Worm (Caenorhabditis elegans) whole organism, early embryonic: ENCODE results near the gene F38E1.6.

ENCODE experiments used
- B0310.2 ChIP-seq: sonication (generic microtip); optimal IDR thresholded peaks from 2 replicates; lab custom pipeline; 2016; ENCODE audit warnings: mild to moderate bottlenecking, missing genetic modification characterization, missing compliant biosample characterization
- ama-1 ChIP-seq: fragments of 150-350 bp; optimal IDR thresholded peaks from 2 replicates; lab custom pipeline; 2014
- ceh-13 ChIP-seq: fragments of 200-800 bp; sonication (Bioruptor generic); optimal IDR thresholded peaks from 2 replicates; lab custom pipeline; 2018; ENCODE audit warnings: mild to moderate bottlenecking, missing genetic modification characterization, missing compliant biosample characterization
- ets-7 ChIP-seq: sonication (generic microtip); optimal IDR thresholded peaks from 2 replicates; lab custom pipeline; 2016; ENCODE audit warnings: missing genotype, missing genetic modification characterization, missing compliant biosample characterization
- flt-1 ChIP-seq: fragments of 200-800 bp; sonication (Bioruptor generic); IDR thresholded peaks from 2 replicates; pipeline ENCODE4 v1.3.6; 2022; ENCODE audit warnings: missing genetic modification characterization, missing compliant biosample characterization
- hmbx-1 ChIP-seq: sonication (generic microtip); optimal IDR thresholded peaks from 2 replicates; lab custom pipeline; 2016; ENCODE audit warnings: mild to moderate bottlenecking, missing genetic modification characterization, missing compliant biosample characterization
- hmg-4 ChIP-seq: fragments of 200-800 bp; sonication (Bioruptor generic); optimal IDR thresholded peaks from 2 replicates; lab custom pipeline; 2018; ENCODE audit warnings: mild to moderate bottlenecking, missing genetic modification characterization, missing compliant biosample characterization
- hnd-1 ChIP-seq: sonication (generic microtip); optimal IDR thresholded peaks from 2 replicates; lab custom pipeline; 2016; ENCODE audit warnings: missing genetic modification characterization, missing compliant biosample characterization
- pes-1 ChIP-seq: fragments of 200-800 bp; sonication (Bioruptor generic); IDR thresholded peaks from 2 replicates; pipeline ENCODE4 v1.3.6; 2022; ENCODE audit warnings: missing genetic modification reagents, missing genetic modification characterization, missing compliant biosample characterization
- scrt-1 ChIP-seq: fragments of 200-800 bp; sonication (Bioruptor generic); IDR thresholded peaks from 2 replicates; pipeline ENCODE4 v1.3.6; 2022; ENCODE audit warnings: missing genetic modification characterization, missing compliant biosample characterization
- sea-1 ChIP-seq: fragments of 200-800 bp; sonication (Bioruptor generic); conservative IDR thresholded peaks from 2 replicates; pipeline ENCODE4 v1.3.6; 2022; ENCODE audit warnings: missing genetic modification characterization, missing compliant biosample characterization
- tbx-11 ChIP-seq: fragments of 200-800 bp; sonication (Bioruptor generic); IDR thresholded peaks from 2 replicates; pipeline ENCODE4 v1.3.6; 2022; ENCODE audit warnings: missing genetic modification characterization, missing compliant biosample characterization
- tbx-37 ChIP-seq: fragments of 200-800 bp; sonication (Bioruptor generic); conservative IDR thresholded peaks from 2 replicates; pipeline ENCODE4 v1.3.6; 2022; ENCODE audit warnings: missing genetic modification reagents, missing genetic modification characterization, missing compliant biosample characterization

DNA sequence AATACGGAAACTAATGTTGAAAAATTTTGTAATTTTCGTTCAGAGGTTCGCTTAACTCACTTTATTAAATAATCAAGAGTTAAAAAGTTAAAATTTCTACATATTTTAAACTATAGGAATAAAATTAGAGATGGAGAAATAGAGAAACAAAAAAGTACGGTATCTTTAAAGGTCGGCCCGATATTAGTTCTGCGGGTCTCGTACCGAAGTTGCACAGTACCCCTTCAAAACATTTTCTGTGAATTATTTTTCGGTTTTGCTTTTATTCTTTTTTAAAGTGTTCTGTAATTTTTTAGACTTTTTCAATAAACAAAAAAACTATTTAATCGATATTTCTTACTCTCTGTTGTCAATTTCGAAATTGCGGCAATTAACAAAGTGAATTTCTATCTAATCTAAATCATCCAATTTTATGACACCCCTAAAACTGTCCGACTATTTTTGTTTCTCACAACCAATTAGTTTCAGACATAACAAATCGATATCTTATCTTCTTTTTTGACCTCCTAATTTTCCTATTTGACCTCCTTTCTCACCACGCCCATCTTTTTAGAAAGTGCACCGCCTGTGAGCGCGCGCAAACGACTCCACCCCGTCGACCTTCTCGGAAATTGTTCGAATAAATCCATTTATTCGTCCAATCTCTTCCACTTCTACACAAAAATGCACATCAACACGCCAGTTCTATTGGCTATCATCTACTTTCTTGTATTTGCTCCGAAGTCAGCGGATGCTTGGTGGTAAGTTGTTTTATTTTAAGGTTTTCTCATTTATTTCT, 4.3 kb upstream of the F38E1.6 start, which contains the start of gene mom-2:
- no peak for TF ChIP-seq ama-1 (lab: Kevin White, UChicago)
- TF ChIP-seq ets-7 (tag; lab: Kevin White, UChicago) = no peak
- no peak for TF ChIP-seq flt-1 (GFP tag; lab: Robert Waterston, UW)
- no peak for TF ChIP-seq tbx-11
- no peak for TF ChIP-seq hnd-1 (tag; lab: Kevin White, UChicago)
- no peak for TF ChIP-seq ceh-13 (GFP tag; lab: Kevin White, UChicago)
- TF ChIP-seq scrt-1 (GFP tag; lab: Robert Waterston, UW) = no peak
- TF ChIP-seq B0310.2 = no peak
- TF ChIP-seq sea-1 (GFP tag; lab: Robert Waterston, UW) = no peak
- TF ChIP-seq pes-1 (GFP tag; lab: Robert Waterston, UW) = no peak
- no peak for TF ChIP-seq tbx-37 (GFP tag; lab: Robert Waterston, UW)
- TF ChIP-seq hmbx-1 (tag; lab: Kevin White, UChicago) = no peak
- no peak for TF ChIP-seq hmg-4 (GFP tag; lab: Kevin White, UChicago)
